Worm (Caenorhabditis elegans) whole organism, L4/young adult: ENCODE measurements around the gene C34F6.5.

Experiments
- W03F9.2 ChIP-seq: fragments of 150-350 bp; optimal IDR thresholded peaks from 2 replicates; lab custom pipeline; 2014; ENCODE audit warnings: missing biosample characterization, missing genetic modification characterization
- dao-5 ChIP-seq: sonication (generic microtip); optimal IDR thresholded peaks from 2 replicates; lab custom pipeline; 2016; ENCODE audit warnings: missing genotype, missing genetic modification characterization, moderate library complexity, missing compliant biosample characterization
- him-1 ChIP-seq: sonication (generic microtip); optimal IDR thresholded peaks from 2 replicates; lab custom pipeline; 2016; ENCODE audit warnings: missing genotype, missing genetic modification reagents, missing genetic modification characterization, missing compliant biosample characterization

DNA sequence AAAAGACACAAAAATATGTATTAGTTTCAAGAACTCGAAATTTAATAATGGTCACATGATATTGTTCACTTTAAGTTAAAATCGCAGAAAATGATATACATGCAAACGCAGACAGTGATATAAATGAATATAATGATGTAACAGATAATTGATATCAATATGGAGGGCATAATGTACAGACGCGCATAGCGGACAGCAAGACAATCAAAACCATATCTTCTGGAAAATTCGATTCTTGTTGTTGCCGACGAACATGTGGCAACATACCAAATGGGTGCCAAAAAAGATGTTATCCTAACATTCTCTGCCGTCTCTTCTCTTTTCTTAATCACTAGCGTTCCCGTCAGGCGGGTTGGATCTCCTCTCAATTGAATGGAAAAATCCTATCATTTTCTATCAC, 18.2 kb downstream of the C34F6.5 start:
- TF ChIP-seq dao-5 (no peak), him-1 (no peak), W03F9.2 (tag; lab: Kevin White, UChicago) (no peak)
